Worm (Caenorhabditis elegans): Measurements from ENCODE around the gene F45E10.2.
A peak's percentile ranks its signal among the peaks of the same experiment; 100 is the strongest.

The F45E10.2 gene

DNA sequence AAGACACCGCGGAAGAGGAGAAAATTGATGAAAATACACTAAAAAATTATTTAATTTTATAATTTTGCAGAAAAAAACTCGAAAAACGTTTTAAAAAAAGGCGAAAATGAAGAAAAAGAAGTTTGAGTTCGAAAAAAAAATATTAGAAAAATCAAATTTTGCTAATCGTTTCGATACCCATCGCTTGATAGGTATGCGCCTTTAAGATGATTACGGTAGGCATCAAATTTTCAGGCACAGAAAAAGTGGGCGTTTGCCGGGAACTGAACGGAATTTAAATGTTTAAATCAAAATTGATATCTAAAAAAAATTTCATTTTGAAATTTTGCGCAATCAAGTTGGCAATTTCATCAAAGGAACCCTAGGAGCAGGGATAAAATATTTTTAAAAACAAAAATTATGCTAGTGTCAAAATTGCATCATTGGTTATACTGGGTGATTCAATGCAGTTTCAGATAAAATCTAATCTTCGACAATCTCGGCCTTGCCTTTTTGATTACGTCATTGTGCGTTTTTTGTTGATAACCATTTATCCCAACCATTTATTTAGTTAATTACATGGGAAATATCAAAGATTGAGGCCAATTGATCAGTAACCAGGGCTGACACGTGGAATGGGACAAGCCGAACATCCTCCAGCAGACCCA lies 11.5 kb downstream of the F45E10.2 start:
- TF ChIP-seq lin-35 (GFP tag; optimal IDR thresholded peaks at IDR 0.05) (no peak), C34B4.2 (tag; optimal IDR thresholded peaks at IDR 0.05) (no peak), zip-4 (GFP tag; optimal IDR thresholded peaks at IDR 0.05) (no peak), lir-3 (tag; optimal IDR thresholded peaks at IDR 0.05; ENCODE audit: poor library complexity) (no peak), nhr-11 (tag; optimal IDR thresholded peaks at IDR 0.05) (no peak), ces-1 (GFP tag; optimal IDR thresholded peaks at IDR 0.05) (no peak), nhr-47 (tag; optimal IDR thresholded peaks at IDR 0.05) (no peak), efl-1 (optimal IDR thresholded peaks at IDR 0.05) (no peak), efl-1 (GFP tag; optimal IDR thresholded peaks at IDR 0.05 in 1 of 2) (peak in 1 of 2 experiments; percentile 53), nhr-71 (tag; optimal IDR thresholded peaks at IDR 0.05) (no peak), nhr-85 (tag) (peak; percentile 73)

DNA sequence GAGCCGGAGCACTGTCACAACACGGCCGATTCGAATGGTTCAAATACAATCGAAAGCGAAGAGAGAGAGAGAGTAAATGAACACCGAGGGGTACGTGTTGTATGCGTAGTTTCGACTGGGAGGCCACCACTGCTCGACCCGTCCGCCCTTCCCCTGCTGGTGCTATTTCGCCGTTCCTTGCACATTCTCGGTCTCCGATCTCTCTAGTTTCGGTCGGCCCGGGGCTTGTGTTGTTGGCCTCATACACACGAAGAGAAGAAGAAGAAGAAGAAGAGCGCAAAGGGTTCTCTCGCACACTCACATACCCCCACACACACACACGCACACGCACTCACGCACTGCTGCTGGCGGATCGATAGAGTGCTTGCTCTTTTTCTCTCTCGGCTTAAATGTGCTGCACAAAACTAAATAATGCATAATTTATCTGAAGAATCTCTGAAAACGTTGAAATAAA lies 12.2 kb downstream of the F45E10.2 start:
- peak; percentile 61 for TF ChIP-seq mep-1 (tag; optimal IDR thresholded peaks at IDR 0.05)
- TF ChIP-seq unc-62 (GFP tag; optimal IDR thresholded peaks at IDR 0.05), result no peak
- TF ChIP-seq alr-1 (tag; optimal IDR thresholded peaks at IDR 0.05; ENCODE audit: borderline replicate concordance), result no peak
- peak; percentile 86 for TF ChIP-seq fkh-8 (tag; optimal IDR thresholded peaks at IDR 0.05)
- peak in 2 of 3 experiments; percentile 45 to 84 for TF ChIP-seq ceh-82 (tag; optimal IDR thresholded peaks at IDR 0.05)
- TF ChIP-seq snpc-4 (tag; optimal IDR thresholded peaks at IDR 0.05), result peak; percentile 4
- TF ChIP-seq unc-130 (tag; optimal IDR thresholded peaks at IDR 0.05), result peak; percentile 45
- TF ChIP-seq xbp-1 (tag; optimal IDR thresholded peaks at IDR 0.05), result peak; percentile 49
- TF ChIP-seq zag-1 (tag; optimal IDR thresholded peaks at IDR 0.05), result no peak
- no peak for TF ChIP-seq aly-2 (tag; optimal IDR thresholded peaks at IDR 0.05)
- peak; percentile 51 for TF ChIP-seq C16A3.4 (tag; optimal IDR thresholded peaks at IDR 0.05)
- TF ChIP-seq isw-1 (GFP tag; IDR thresholded peaks at IDR 0.05), result peak; percentile 30; the same call in 1 of the 2 replicates
- TF ChIP-seq irx-1 (tag; optimal IDR thresholded peaks at IDR 0.05), result peak; percentile 25
- peak; percentile 56 for TF ChIP-seq rnt-1 (tag; optimal IDR thresholded peaks at IDR 0.05)
- no peak for TF ChIP-seq fos-1 (tag; optimal IDR thresholded peaks at IDR 0.05)
- TF ChIP-seq nhr-20 (tag; optimal IDR thresholded peaks at IDR 0.05), result peak; percentile 68
- peak in 1 of 2 experiments; percentile 28 for TF ChIP-seq mdl-1 (tag; optimal IDR thresholded peaks at IDR 0.05)
- TF ChIP-seq lsy-2 (tag; optimal IDR thresholded peaks at IDR 0.05), result peak; percentile 59 to 77
- TF ChIP-seq zip-4 (GFP tag; optimal IDR thresholded peaks at IDR 0.05), result peak; percentile 4
- TF ChIP-seq jun-1 (tag; optimal IDR thresholded peaks at IDR 0.05), result peak; percentile 76
- no peak for TF ChIP-seq tlp-1 (tag; optimal IDR thresholded peaks at IDR 0.05)
- TF ChIP-seq F16B12.6 (tag; optimal IDR thresholded peaks at IDR 0.05), result peak; percentile 36
- peak; percentile 46 for TF ChIP-seq skn-1 (tag; optimal IDR thresholded peaks at IDR 0.05)
- peak; percentile 22 for TF ChIP-seq nhr-90 (tag; optimal IDR thresholded peaks at IDR 0.05; ENCODE audit: poor library complexity)
- TF ChIP-seq nhr-84 (tag; optimal IDR thresholded peaks at IDR 0.05), result no peak
- TF ChIP-seq pqm-1 (tag; optimal IDR thresholded peaks at IDR 0.05), result no peak
- peak; percentile 52 for TF ChIP-seq nhr-85 (tag)
- TF ChIP-seq lir-3 (tag; optimal IDR thresholded peaks at IDR 0.05; ENCODE audit: poor library complexity), result peak; percentile 43
- TF ChIP-seq pax-3 (tag; optimal IDR thresholded peaks at IDR 0.05), result peak; percentile 1
- TF ChIP-seq snu-23 (GFP tag; optimal IDR thresholded peaks at IDR 0.05), result peak; percentile 83
- TF ChIP-seq unc-86 (tag; optimal IDR thresholded peaks at IDR 0.05), result peak; percentile 75
- peak; percentile 67 for TF ChIP-seq swsn-7 (tag; optimal IDR thresholded peaks at IDR 0.05)
- TF ChIP-seq elt-2 (tag; optimal IDR thresholded peaks at IDR 0.05), result peak; percentile 26
- TF ChIP-seq dsc-1 (tag; optimal IDR thresholded peaks at IDR 0.05), result peak; percentile 56
- peak; percentile 78 for TF ChIP-seq nhr-71 (tag; optimal IDR thresholded peaks at IDR 0.05)
- no peak for TF ChIP-seq sptf-1 (tag; optimal IDR thresholded peaks at IDR 0.05)
- peak; percentile 6 for TF ChIP-seq hpl-2 (GFP tag; optimal IDR thresholded peaks at IDR 0.05)
- TF ChIP-seq lin-35 (GFP tag; optimal IDR thresholded peaks at IDR 0.05), result peak; percentile 62 to 66
- TF ChIP-seq elt-3 (tag; optimal IDR thresholded peaks at IDR 0.05), result no peak
- peak in 1 of 2 experiments; percentile 5 for TF ChIP-seq ztf-11 (tag; optimal IDR thresholded peaks at IDR 0.05)
- TF ChIP-seq tbx-2 (tag; optimal IDR thresholded peaks at IDR 0.05), result peak; percentile 58
- TF ChIP-seq egl-27 (tag; optimal IDR thresholded peaks at IDR 0.05), result peak; percentile 0 to 30
- TF ChIP-seq dpl-1 (GFP tag; optimal IDR thresholded peaks at IDR 0.05), result peak; percentile 32 to 43 (median 35)
- peak; percentile 60 for TF ChIP-seq fkh-10 (GFP tag; optimal IDR thresholded peaks at IDR 0.05)
